Worm (Caenorhabditis elegans): Measurements from ENCODE around the gene rsa-2.

The rsa-2 gene

ce11 chrIII:11110756-11111155 lies 47.5 kb downstream of the rsa-2 start (continued):
- TF ChIP-seq nhr-25 (tag; optimal IDR thresholded peaks at IDR 0.05) (peak; percentile 61), lin-39 (tag; optimal IDR thresholded peaks at IDR 0.05) (no peak), aly-2 (tag; optimal IDR thresholded peaks at IDR 0.05) (no peak), sma-9 (GFP tag; optimal IDR thresholded peaks at IDR 0.05) (no peak), sma-9 (tag; optimal IDR thresholded peaks at IDR 0.05) (no peak)

- TF ChIP-seq elt-1 (tag; optimal IDR thresholded peaks at IDR 0.05) (no peak), mbf-1 (tag; optimal IDR thresholded peaks at IDR 0.05) (no peak), aly-2 (tag; optimal IDR thresholded peaks at IDR 0.05) (no peak), lin-13 (GFP tag; optimal IDR thresholded peaks at IDR 0.05) (no peak), gmeb-1 (tag; optimal IDR thresholded peaks at IDR 0.05) (peak; percentile 50), ztf-1 (GFP tag; conservative IDR thresholded peaks at IDR 0.05) (no peak), nhr-11 (tag; optimal IDR thresholded peaks at IDR 0.05) (no peak), ztf-4 (tag; optimal IDR thresholded peaks at IDR 0.05) (no peak), lsy-2 (tag; optimal IDR thresholded peaks at IDR 0.05) (peak in 1 of 2 experiments; percentile 30), R02D3.7 (tag; optimal IDR thresholded peaks at IDR 0.05) (no peak), ceh-82 (tag; optimal IDR thresholded peaks at IDR 0.05) (no peak), ZK546.5 (tag; optimal IDR thresholded peaks at IDR 0.05) (no peak), egl-27 (tag; optimal IDR thresholded peaks at IDR 0.05) (no peak), fos-1 (tag; optimal IDR thresholded peaks at IDR 0.05) (peak; percentile 17), C34F6.9 (tag; optimal IDR thresholded peaks at IDR 0.05) (peak; percentile 9), ceh-16 (tag; optimal IDR thresholded peaks at IDR 0.05) (no peak), unc-55 (GFP tag; optimal IDR thresholded peaks at IDR 0.05) (peak; percentile 43), elt-3 (tag; optimal IDR thresholded peaks at IDR 0.05) (no peak), nhr-25 (tag; optimal IDR thresholded peaks at IDR 0.05) (no peak), dmd-4 (tag; optimal IDR thresholded peaks at IDR 0.05) (no peak), nhr-129 (tag; optimal IDR thresholded peaks at IDR 0.05) (peak; percentile 3), nhr-10 (tag; optimal IDR thresholded peaks at IDR 0.05) (no peak), unc-62 (GFP tag; optimal IDR thresholded peaks at IDR 0.05) (no peak), nhr-23 (tag; optimal IDR thresholded peaks at IDR 0.05) (no peak), peb-1 (tag; optimal IDR thresholded peaks at IDR 0.05) (no peak), mab-5 (tag; optimal IDR thresholded peaks at IDR 0.05) (no peak), sem-4 (tag; optimal IDR thresholded peaks at IDR 0.05) (no peak), F13H6.1 (tag; optimal IDR thresholded peaks at IDR 0.05) (peak; percentile 32), zag-1 (tag; optimal IDR thresholded peaks at IDR 0.05) (no peak), lin-39 (tag; optimal IDR thresholded peaks at IDR 0.05) (no peak), skn-1 (tag; optimal IDR thresholded peaks at IDR 0.05) (no peak), alr-1 (tag; optimal IDR thresholded peaks at IDR 0.05) (no peak), sma-3 (GFP tag; optimal IDR thresholded peaks at IDR 0.05) (peak; percentile 37), nhr-12 (tag; optimal IDR thresholded peaks at IDR 0.05) (no peak), ztf-11 (tag; optimal IDR thresholded peaks at IDR 0.05) (no peak), nhr-6 (tag; optimal IDR thresholded peaks at IDR 0.05) (no peak)
Observed at ce11 chrIII:11112718-11113117, 49.4 kb downstream of the rsa-2 start.

ce11 chrIII:11113845-11114244 lies 50.6 kb downstream of the rsa-2 start:
- TF ChIP-seq sma-9 (GFP tag; optimal IDR thresholded peaks at IDR 0.05) (no peak), sma-9 (tag; optimal IDR thresholded peaks at IDR 0.05) (no peak), lin-11 (tag; optimal IDR thresholded peaks at IDR 0.05) (no peak), alr-1 (tag; optimal IDR thresholded peaks at IDR 0.05) (no peak), ztf-4 (tag; optimal IDR thresholded peaks at IDR 0.05) (no peak), R02D3.7 (tag; optimal IDR thresholded peaks at IDR 0.05) (no peak), sem-4 (tag; optimal IDR thresholded peaks at IDR 0.05) (no peak), unc-62 (GFP tag; optimal IDR thresholded peaks at IDR 0.05) (no peak)

ce11 chrIII:11115956-11116355 lies 52.7 kb downstream of the rsa-2 start:
- TF ChIP-seq nhr-77 (tag; optimal IDR thresholded peaks at IDR 0.05) (no peak), nhr-23 (tag; optimal IDR thresholded peaks at IDR 0.05) (no peak), elt-1 (tag; optimal IDR thresholded peaks at IDR 0.05) (no peak), alr-1 (tag; optimal IDR thresholded peaks at IDR 0.05) (no peak), skn-1 (tag; optimal IDR thresholded peaks at IDR 0.05) (no peak), dmd-4 (tag; optimal IDR thresholded peaks at IDR 0.05) (no peak), gmeb-1 (tag; optimal IDR thresholded peaks at IDR 0.05) (no peak), lin-11 (tag; optimal IDR thresholded peaks at IDR 0.05) (no peak), lsy-2 (tag; optimal IDR thresholded peaks at IDR 0.05) (no peak), sem-4 (tag; optimal IDR thresholded peaks at IDR 0.05) (no peak), ceh-16 (tag; optimal IDR thresholded peaks at IDR 0.05) (no peak), ama-1 (optimal IDR thresholded peaks at IDR 0.05) (no peak), sma-9 (GFP tag; optimal IDR thresholded peaks at IDR 0.05) (no peak), sma-9 (tag; optimal IDR thresholded peaks at IDR 0.05) (no peak)
